Worm (Caenorhabditis elegans): ENCODE measurements around the gene W04D2.4.

DNA sequence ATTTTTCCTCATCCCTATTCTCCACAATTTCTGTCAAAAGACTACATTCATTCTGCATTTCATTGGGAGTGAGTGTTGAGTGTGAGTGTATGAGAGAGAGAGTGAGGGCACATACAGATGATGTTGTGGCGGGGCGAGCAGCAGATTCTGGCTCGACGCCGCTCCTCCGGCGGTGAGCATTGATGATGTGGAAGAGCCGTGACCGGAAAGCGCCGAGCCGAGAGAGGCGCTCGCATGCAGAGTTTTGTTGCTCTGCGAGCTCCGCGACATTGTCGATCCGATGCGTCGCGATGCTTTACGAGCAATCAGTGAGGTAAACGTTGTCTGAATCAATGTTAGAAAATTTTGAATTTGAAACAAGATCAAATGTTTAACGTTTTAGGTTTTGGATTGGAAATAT, 41.9 kb downstream of the W04D2.4 start:
- TF ChIP-seq klf-2 (GFP tag; conservative IDR thresholded peaks at IDR 0.05) = no peak
- TF ChIP-seq tab-1 (GFP tag; IDR thresholded peaks at IDR 0.05) = no peak
- TF ChIP-seq flt-1 (GFP tag; IDR thresholded peaks at IDR 0.05) = no peak
- no peak for TF ChIP-seq ztf-29 (GFP tag; IDR thresholded peaks at IDR 0.05)
- TF ChIP-seq ref-1 (GFP tag; conservative IDR thresholded peaks at IDR 0.05) = no peak
